Worm (Caenorhabditis elegans) whole organism, young adult: ENCODE results near the gene srz-48.

ENCODE experiments used
- B0019.2 ChIP-seq: fragments of 200-800 bp; sonication (Bioruptor generic); conservative IDR thresholded peaks from 2 replicates; pipeline ENCODE4 v1.3.6; 2022; ENCODE audit warnings: missing genetic modification reagents, missing genetic modification characterization, missing compliant biosample characterization
- F23B12.7 ChIP-seq: sonication (generic microtip); optimal IDR thresholded peaks from 2 replicates; lab custom pipeline; 2017; ENCODE audit warnings: missing genetic modification characterization, mild to moderate bottlenecking, missing compliant biosample characterization, antibody characterized with exemption, moderate library complexity; ENCODE audit not compliant: insufficient read depth
- F37B4.10 ChIP-seq: fragments of 200-800 bp; sonication (Bioruptor generic); IDR thresholded peaks from 2 replicates; pipeline ENCODE4 v1.3.6; 2022; ENCODE audit warnings: missing genetic modification characterization, missing compliant biosample characterization
- F52B5.7 ChIP-seq: sonication (generic microtip); optimal IDR thresholded peaks from 2 replicates; lab custom pipeline; 2016; ENCODE audit warnings: mild to moderate bottlenecking, missing genetic modification characterization, missing compliant biosample characterization
- F55B11.4 ChIP-seq: sonication (generic microtip); optimal IDR thresholded peaks from 2 replicates; lab custom pipeline; 2016; ENCODE audit warnings: missing compliant biosample characterization, missing genetic modification characterization, borderline replicate concordance; ENCODE audit not compliant: insufficient read depth
- F57A8.1 ChIP-seq: fragments of 200-800 bp; sonication (Bioruptor generic); optimal IDR thresholded peaks from 2 replicates; lab custom pipeline; 2018; ENCODE audit warnings: mild to moderate bottlenecking, missing genetic modification characterization, moderate library complexity, missing compliant biosample characterization
- Y53F4B.3 ChIP-seq: fragments of 200-800 bp; sonication (Bioruptor generic); IDR thresholded peaks from 2 replicates; pipeline ENCODE4 v1.3.6; 2022; ENCODE audit warnings: missing genetic modification reagents, missing genetic modification characterization, missing compliant biosample characterization
- Y53G8AR.9 ChIP-seq: fragments of 200-800 bp; sonication (Bioruptor generic); conservative IDR thresholded peaks from 2 replicates; pipeline ENCODE4 v1.3.6; 2022; ENCODE audit warnings: missing genetic modification reagents, missing genetic modification characterization, missing compliant biosample characterization
- Y95B8A.8 ChIP-seq: fragments of 200-800 bp; sonication (Bioruptor generic); IDR thresholded peaks from 2 replicates; pipeline ENCODE4 v1.3.6; 2022; ENCODE audit warnings: missing genetic modification reagents, missing genetic modification characterization, missing compliant biosample characterization
- ama-1 ChIP-seq, 3 experiments: fragments of 150-350 bp in 1 of 3; sonication (generic microtip) in 2 of 3; optimal IDR thresholded peaks; 2 replicates each; lab custom pipeline; 2014 to 2018; ENCODE audit warnings: missing biosample characterization in 2 of 3, missing genetic modification characterization in 2 of 3, missing genetic modification reagents in 2 of 3
- cebp-1 ChIP-seq, 2 experiments: fragments of 200-800 bp in 1 of 2; sonication (Bioruptor generic) in 1 of 2; sonication (generic microtip) in 1 of 2; IDR thresholded peaks in 1 of 2; optimal IDR thresholded peaks in 1 of 2; 2 replicates each; pipeline versions ENCODE4 v1.3.6 to Lab custom; 2017 to 2022; ENCODE audit warnings: missing compliant biosample characterization in 2 of 2, missing genetic modification characterization in 2 of 2, mild to moderate bottlenecking in 1 of 2, missing genetic modification reagents in 1 of 2, moderate library complexity in 1 of 2
- cebp-2 ChIP-seq: fragments of 200-800 bp; sonication (Bioruptor generic); IDR thresholded peaks from 2 replicates; pipeline ENCODE4 v1.3.6; 2022; ENCODE audit warnings: missing genetic modification characterization, missing compliant biosample characterization
- die-1 ChIP-seq: sonication (generic microtip); optimal IDR thresholded peaks from 2 replicates; lab custom pipeline; 2016; ENCODE audit warnings: missing genotype, mild to moderate bottlenecking, missing genetic modification characterization, missing compliant biosample characterization
- dpff-1 ChIP-seq: sonication (generic microtip); optimal IDR thresholded peaks from 2 replicates; lab custom pipeline; 2017; ENCODE audit warnings: mild to moderate bottlenecking, missing genetic modification characterization, missing compliant biosample characterization
- efl-1 ChIP-seq: fragments of 150-350 bp; optimal IDR thresholded peaks from 2 replicates; lab custom pipeline; 2014; ENCODE audit warnings: missing biosample characterization, missing genetic modification reagents, missing genetic modification characterization
- ekl-4 ChIP-seq: fragments of 200-800 bp; sonication (Bioruptor generic); IDR thresholded peaks from 2 replicates; pipeline ENCODE4 v1.3.6; 2022; ENCODE audit warnings: missing genetic modification reagents, missing genetic modification characterization, missing compliant biosample characterization
- ets-4 ChIP-seq: fragments of 200-800 bp; sonication (Bioruptor generic); optimal IDR thresholded peaks from 2 replicates; lab custom pipeline; 2018; ENCODE audit warnings: mild to moderate bottlenecking, missing genetic modification characterization, missing compliant biosample characterization
- fkh-3 ChIP-seq: sonication (generic microtip); optimal IDR thresholded peaks from 2 replicates; lab custom pipeline; 2016; ENCODE audit warnings: mild to moderate bottlenecking, missing genetic modification characterization, missing compliant biosample characterization
- him-1 ChIP-seq: sonication (generic microtip); optimal IDR thresholded peaks from 2 replicates; lab custom pipeline; 2016; ENCODE audit warnings: missing genotype, missing genetic modification reagents, missing genetic modification characterization, missing compliant biosample characterization
- hlh-12 ChIP-seq: sonication (generic microtip); optimal IDR thresholded peaks from 2 replicates; lab custom pipeline; 2016; ENCODE audit warnings: missing genetic modification characterization, missing compliant biosample characterization
- let-526 ChIP-seq: fragments of 200-800 bp; sonication (Bioruptor generic); IDR thresholded peaks from 2 replicates; pipeline ENCODE4 v1.3.6; 2022; ENCODE audit warnings: missing genetic modification reagents, missing genetic modification characterization, missing compliant biosample characterization
- let-607 ChIP-seq, 2 experiments: fragments of 200-800 bp in 1 of 2; sonication (Bioruptor generic) in 1 of 2; sonication (generic microtip) in 1 of 2; optimal IDR thresholded peaks; 2 replicates each; lab custom pipeline; 2016 to 2018; ENCODE audit warnings: mild to moderate bottlenecking in 2 of 2, missing compliant biosample characterization in 2 of 2, missing genetic modification characterization in 2 of 2, moderate library complexity in 2 of 2, missing genotype in 1 of 2
- madf-10 ChIP-seq: sonication (generic microtip); optimal IDR thresholded peaks from 2 replicates; lab custom pipeline; 2016; ENCODE audit warnings: mild to moderate bottlenecking, missing genetic modification characterization, missing compliant biosample characterization
- madf-3 ChIP-seq: fragments of 200-800 bp; sonication (Bioruptor generic); IDR thresholded peaks from 2 replicates; pipeline ENCODE4 v1.3.6; 2022; ENCODE audit warnings: missing genetic modification reagents, missing genetic modification characterization, missing compliant biosample characterization
- madf-6 ChIP-seq: fragments of 200-800 bp; sonication (Bioruptor generic); IDR thresholded peaks from 2 replicates; pipeline ENCODE4 v1.3.6; 2022; ENCODE audit warnings: missing genetic modification reagents, missing genetic modification characterization, missing compliant biosample characterization
- madf-8 ChIP-seq: fragments of 200-800 bp; sonication (Bioruptor generic); conservative IDR thresholded peaks from 2 replicates; pipeline ENCODE4 v1.3.6; 2022; ENCODE audit warnings: missing genetic modification reagents, missing genetic modification characterization, missing compliant biosample characterization
- nfya-2 ChIP-seq: fragments of 200-800 bp; sonication (Bioruptor generic); IDR thresholded peaks from 2 replicates; pipeline ENCODE4 v1.3.6; 2022; ENCODE audit warnings: missing genetic modification reagents, missing genetic modification characterization, missing compliant biosample characterization
- nfyb-1 ChIP-seq: fragments of 200-800 bp; sonication (Bioruptor generic); IDR thresholded peaks from 2 replicates; pipeline ENCODE4 v1.3.6; 2022; ENCODE audit warnings: missing genetic modification reagents, missing genetic modification characterization, missing compliant biosample characterization
- nhr-179 ChIP-seq: sonication (generic microtip); optimal IDR thresholded peaks from 2 replicates; lab custom pipeline; 2016; ENCODE audit warnings: mild to moderate bottlenecking, missing genetic modification characterization, missing compliant biosample characterization
- nhr-80 ChIP-seq: sonication (generic microtip); optimal IDR thresholded peaks from 2 replicates; lab custom pipeline; 2016; ENCODE audit warnings: missing genetic modification characterization, missing compliant biosample characterization
- pha-4 ChIP-seq: fragments of 150-350 bp; sonication (generic microtip); optimal IDR thresholded peaks from 2 replicates; lab custom pipeline; 2014; ENCODE audit warnings: missing biosample characterization, missing genetic modification reagents, missing genetic modification characterization
- snpc-3.4 ChIP-seq: sonication (generic microtip); optimal IDR thresholded peaks from 2 replicates; lab custom pipeline; 2017; ENCODE audit warnings: missing genetic modification characterization, mild to moderate bottlenecking, missing compliant biosample characterization, antibody characterized with exemption, moderate library complexity, missing genotype, missing genetic modification reagents
- snpc-4 ChIP-seq, 5 experiments: fragments of 150-350 bp in 1 of 5; sonication (generic microtip) in 4 of 5; optimal IDR thresholded peaks; 2 replicates each; lab custom pipeline; 2014 to 2018; ENCODE audit warnings: missing genetic modification characterization in 5 of 5, missing biosample characterization in 3 of 5, antibody characterized with exemption in 2 of 5, mild to moderate bottlenecking in 2 of 5, missing compliant biosample characterization in 2 of 5, missing genotype in 2 of 5, moderate library complexity in 2 of 5, missing genetic modification reagents in 1 of 5
- somi-1 ChIP-seq: fragments of 200-800 bp; sonication (Bioruptor generic); optimal IDR thresholded peaks from 2 replicates; lab custom pipeline; 2018; ENCODE audit warnings: mild to moderate bottlenecking, missing genetic modification characterization, missing compliant biosample characterization
- sptf-2 ChIP-seq: fragments of 200-800 bp; sonication (Bioruptor generic); optimal IDR thresholded peaks from 2 replicates; lab custom pipeline; 2018; ENCODE audit warnings: mild to moderate bottlenecking, missing genetic modification characterization, missing compliant biosample characterization
- tlf-1 ChIP-seq: fragments of 200-800 bp; sonication (Bioruptor generic); optimal IDR thresholded peaks from 2 replicates; lab custom pipeline; 2018; ENCODE audit warnings: mild to moderate bottlenecking, missing genetic modification characterization, missing compliant biosample characterization
- ztf-26 ChIP-seq: sonication (generic microtip); optimal IDR thresholded peaks from 2 replicates; lab custom pipeline; 2017; ENCODE audit warnings: missing genetic modification characterization, missing compliant biosample characterization

The srz-48 gene

ce11 chrV:17460061-17460460 lies at the start of gene srz-48:
TSS of gene srz-48 (minus strand) at chrV:17460161.
- TF ChIP-seq pha-4 (tag; lab: Kevin White, UChicago) (no peak), B0019.2 (GFP tag; lab: Robert Waterston, UW) (no peak), efl-1 (GFP tag; lab: Kevin White, UChicago) (no peak), Y95B8A.8 (GFP tag; lab: Robert Waterston, UW) (no peak), die-1 (tag; lab: Kevin White, UChicago) (no peak), let-526 (GFP tag; lab: Robert Waterston, UW) (no peak), ama-1 (optimal IDR thresholded peaks at IDR 0.05; lab: Kevin White, UChicago) (no peak), ama-1 (GFP tag; optimal IDR thresholded peaks at IDR 0.05; lab: Kevin White, UChicago) (no peak), fkh-3 (no peak), dpff-1 (no peak), F23B12.7 (tag; lab: Kevin White, UChicago) (no peak), Y53F4B.3 (GFP tag; lab: Robert Waterston, UW) (no peak), snpc-3.4 (tag; lab: Kevin White, UChicago) (no peak), ekl-4 (no peak), F37B4.10 (GFP tag; lab: Robert Waterston, UW) (no peak), ets-4 (no peak), let-607 (tag; optimal IDR thresholded peaks at IDR 0.05; lab: Kevin White, UChicago) (no peak), F57A8.1 (GFP tag; lab: Kevin White, UChicago) (no peak), cebp-2 (GFP tag; lab: Robert Waterston, UW) (no peak), snpc-4 (GFP tag; optimal IDR thresholded peaks at IDR 0.05; lab: Kevin White, UChicago) (no peak), snpc-4 (tag; optimal IDR thresholded peaks at IDR 0.05; lab: Kevin White, UChicago) (no peak), F52B5.7 (no peak)

- TF ChIP-seq madf-10 (tag; lab: Kevin White, UChicago) (no peak), F55B11.4 (tag; lab: Kevin White, UChicago) (no peak), let-526 (GFP tag; lab: Robert Waterston, UW) (no peak), Y53G8AR.9 (GFP tag; lab: Robert Waterston, UW) (no peak), ekl-4 (no peak), F37B4.10 (GFP tag; lab: Robert Waterston, UW) (no peak), somi-1 (GFP tag; lab: Kevin White, UChicago) (no peak), let-607 (tag; optimal IDR thresholded peaks at IDR 0.05; lab: Kevin White, UChicago) (no peak), ama-1 (optimal IDR thresholded peaks at IDR 0.05; lab: Kevin White, UChicago) (no peak), ama-1 (GFP tag; optimal IDR thresholded peaks at IDR 0.05; lab: Kevin White, UChicago) (no peak), cebp-1 (GFP tag; IDR thresholded peaks at IDR 0.05; lab: Robert Waterston, UW) (no peak), cebp-1 (tag; optimal IDR thresholded peaks at IDR 0.05; lab: Kevin White, UChicago) (no peak), madf-8 (GFP tag; lab: Robert Waterston, UW) (no peak), nfya-2 (GFP tag; lab: Robert Waterston, UW) (no peak), nhr-80 (tag; lab: Kevin White, UChicago) (no peak), nfyb-1 (GFP tag; lab: Robert Waterston, UW) (no peak)
Measured at ce11 chrV:17508493-17508892, 48.5 kb upstream of the srz-48 start, which contains the start of gene srw-32. TSS of gene srw-32 (plus strand) at chrV:17508793.

- no peak for TF ChIP-seq nfyb-1 (GFP tag; lab: Robert Waterston, UW)
- TF ChIP-seq tlf-1 (GFP tag; lab: Kevin White, UChicago), result no peak
- no peak for TF ChIP-seq let-526 (GFP tag; lab: Robert Waterston, UW)
- no peak for TF ChIP-seq sptf-2 (GFP tag; lab: Kevin White, UChicago)
- TF ChIP-seq madf-3 (GFP tag; lab: Robert Waterston, UW), result no peak
- no peak for TF ChIP-seq madf-6 (GFP tag; lab: Robert Waterston, UW)
- no peak for TF ChIP-seq ztf-26 (tag; lab: Kevin White, UChicago)
- TF ChIP-seq nhr-179 (tag; lab: Kevin White, UChicago), result no peak
- no peak for TF ChIP-seq him-1 (tag; lab: Kevin White, UChicago)
- TF ChIP-seq die-1 (tag; lab: Kevin White, UChicago), result no peak
- TF ChIP-seq Y53G8AR.9 (GFP tag; lab: Robert Waterston, UW), result no peak
- no peak for TF ChIP-seq hlh-12 (tag; lab: Kevin White, UChicago)
Measured at ce11 chrV:17506289-17506688, 46.3 kb upstream of the srz-48 start, which contains the start of gene srw-31. TSS of gene srw-31 (plus strand) at chrV:17506589.
